Worm (Caenorhabditis elegans): ENCODE measurements around the gene srx-78.

Gene srx-78

ce11 chrV:15094749-15095148, at the start of gene srx-78:
Gene srx-78 (plus strand): TSS chrV:15095049.
- TF ChIP-seq eor-1 (tag; optimal IDR thresholded peaks at IDR 0.05) (no peak), hmg-11 (tag; optimal IDR thresholded peaks at IDR 0.05) (no peak), fos-1 (tag; optimal IDR thresholded peaks at IDR 0.05) (no peak), pha-4 (tag; optimal IDR thresholded peaks at IDR 0.05) (no peak), ztf-11 (tag; optimal IDR thresholded peaks at IDR 0.05) (no peak), mdl-1 (tag; optimal IDR thresholded peaks at IDR 0.05) (no peak), aly-2 (tag; optimal IDR thresholded peaks at IDR 0.05) (no peak), ZK546.5 (tag; optimal IDR thresholded peaks at IDR 0.05) (no peak), nhr-237 (tag; optimal IDR thresholded peaks at IDR 0.05) (no peak), lsy-12 (tag; optimal IDR thresholded peaks at IDR 0.05) (no peak), ama-1 (optimal IDR thresholded peaks at IDR 0.05) (no peak), jun-1 (tag; optimal IDR thresholded peaks at IDR 0.05) (no peak)

DNA sequence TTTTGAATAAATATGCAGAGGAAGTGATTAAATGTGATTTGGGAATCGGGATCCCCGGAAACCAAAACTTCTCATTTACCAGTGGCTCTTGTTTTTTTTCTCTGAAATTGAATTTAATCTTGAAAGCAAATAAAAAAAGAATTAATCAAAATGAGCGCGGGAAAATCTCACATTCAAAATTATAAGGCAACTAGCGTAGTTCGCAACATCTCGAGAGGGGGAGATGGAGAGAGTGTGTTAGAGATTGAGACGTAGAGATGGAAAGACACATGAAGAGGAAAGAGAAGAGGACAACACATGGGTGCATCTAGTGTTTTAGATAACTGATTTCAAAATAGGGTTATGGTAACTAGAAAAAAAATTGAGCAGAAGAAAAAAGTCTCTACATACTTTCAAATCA, 46.7 kb upstream of the srx-78 start, which contains the start of gene sdc-3:
Gene sdc-3 (minus strand): TSS at position 101 of the 400 bp plus-strand sequence.
- TF ChIP-seq jun-1 (tag; optimal IDR thresholded peaks at IDR 0.05) (no peak), ceh-9 (tag; optimal IDR thresholded peaks at IDR 0.05) (no peak), elt-2 (tag; optimal IDR thresholded peaks at IDR 0.05) (peak; percentile 4), daf-12 (tag; optimal IDR thresholded peaks at IDR 0.05) (no peak), sea-2 (GFP tag; optimal IDR thresholded peaks at IDR 0.05) (no peak)

DNA sequence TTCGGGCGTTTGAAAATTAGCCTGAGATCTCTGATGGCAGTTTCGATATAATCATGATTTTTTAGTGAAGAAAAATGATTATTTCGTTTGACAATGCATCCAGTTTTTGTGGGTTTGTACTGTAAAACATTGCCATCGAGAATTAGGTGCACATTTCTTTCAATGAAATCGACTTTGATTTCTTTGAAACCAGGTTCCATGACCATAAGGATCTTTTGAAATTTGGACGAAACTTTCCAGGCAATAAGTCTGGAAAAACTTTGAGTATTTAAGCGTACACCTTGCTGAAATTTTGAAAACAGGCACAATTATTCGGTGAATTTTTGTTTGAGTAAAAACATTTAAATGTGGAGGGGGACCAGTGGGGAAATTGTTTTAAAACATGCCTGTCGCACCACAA, 43.1 kb upstream of the srx-78 start:
- TF ChIP-seq snpc-4 (tag; optimal IDR thresholded peaks at IDR 0.05) (no peak), nhr-237 (tag; optimal IDR thresholded peaks at IDR 0.05) (no peak), nhr-67 (tag; optimal IDR thresholded peaks at IDR 0.05) (no peak), R02D3.7 (tag; optimal IDR thresholded peaks at IDR 0.05) (no peak)

DNA sequence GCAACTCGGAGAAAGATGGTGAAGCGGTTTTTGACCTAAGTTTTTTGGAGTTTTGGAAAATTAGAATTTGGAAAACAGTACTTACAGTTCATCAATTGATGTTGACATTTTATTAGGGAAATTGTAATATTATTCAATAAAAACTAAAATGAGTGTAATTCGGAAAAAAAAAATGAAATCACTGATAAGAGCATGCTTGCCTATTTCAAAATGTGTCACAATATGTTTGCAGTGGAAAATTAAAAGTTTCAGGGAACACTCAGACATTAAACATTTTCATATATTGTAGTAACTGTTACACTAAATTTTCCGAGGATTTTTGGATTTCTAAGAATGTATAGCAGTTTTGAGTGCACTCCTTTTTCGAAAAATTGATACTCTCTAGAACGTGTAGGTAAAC, 42.5 kb upstream of the srx-78 start, which contains the start of the genes fbxa-82 and C25D7.5:
Gene fbxa-82 (minus strand): TSS at position 163 of the 400 bp plus-strand sequence.
Gene C25D7.5 (plus strand): TSS at position 283 of the 400 bp plus-strand sequence.
- TF ChIP-seq daf-12 (tag; optimal IDR thresholded peaks at IDR 0.05), result no peak
- TF ChIP-seq ceh-16 (tag; optimal IDR thresholded peaks at IDR 0.05), result no peak
- TF ChIP-seq jun-1 (tag; optimal IDR thresholded peaks at IDR 0.05), result no peak
- peak; percentile 28 for TF ChIP-seq elt-2 (tag; optimal IDR thresholded peaks at IDR 0.05)
- no peak for TF ChIP-seq egl-5 (tag; optimal IDR thresholded peaks at IDR 0.05)
- peak; percentile 31 for TF ChIP-seq pha-4 (tag; optimal IDR thresholded peaks at IDR 0.05)
- TF ChIP-seq zag-1 (tag; optimal IDR thresholded peaks at IDR 0.05), result no peak
- no peak for TF ChIP-seq ztf-11 (tag; optimal IDR thresholded peaks at IDR 0.05)
- no peak for TF ChIP-seq fos-1 (tag; optimal IDR thresholded peaks at IDR 0.05)
- TF ChIP-seq pqm-1 (tag; optimal IDR thresholded peaks at IDR 0.05), result peak; percentile 41
- TF ChIP-seq elt-3 (tag; optimal IDR thresholded peaks at IDR 0.05), result no peak
- no peak for TF ChIP-seq ama-1 (optimal IDR thresholded peaks at IDR 0.05)
- TF ChIP-seq nhr-67 (tag; optimal IDR thresholded peaks at IDR 0.05), result no peak
- TF ChIP-seq ceh-28 (tag; optimal IDR thresholded peaks at IDR 0.05), result no peak

DNA sequence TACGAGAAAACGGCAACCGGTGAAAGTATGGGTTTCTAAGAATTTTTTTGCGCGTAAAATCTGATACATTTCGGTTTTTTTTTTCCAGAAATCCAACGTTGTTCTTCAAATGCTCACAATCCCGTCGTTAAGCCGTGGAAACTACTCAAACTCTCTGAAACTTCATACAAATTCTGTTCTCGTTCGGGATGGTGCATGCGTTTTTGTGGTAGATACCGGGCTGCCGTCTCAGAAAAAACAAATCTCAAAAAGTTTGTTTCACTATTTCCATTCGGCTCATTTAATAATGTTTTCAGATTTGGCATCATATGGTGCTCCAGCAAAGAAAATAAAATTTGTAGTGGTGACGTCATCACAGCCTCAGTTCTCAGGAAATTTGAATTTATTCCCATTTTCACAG, 40.1 kb upstream of the srx-78 start:
- TF ChIP-seq ceh-16 (tag; optimal IDR thresholded peaks at IDR 0.05) (no peak), eor-1 (tag; optimal IDR thresholded peaks at IDR 0.05) (no peak), nhr-76 (tag; optimal IDR thresholded peaks at IDR 0.05) (no peak), ztf-4 (tag; optimal IDR thresholded peaks at IDR 0.05) (no peak), hmg-11 (tag; optimal IDR thresholded peaks at IDR 0.05) (no peak), lin-15B (tag; optimal IDR thresholded peaks at IDR 0.05) (no peak), snpc-4 (tag; optimal IDR thresholded peaks at IDR 0.05) (no peak), ceh-9 (tag; optimal IDR thresholded peaks at IDR 0.05) (no peak), tbx-2 (tag; optimal IDR thresholded peaks at IDR 0.05) (no peak)

DNA sequence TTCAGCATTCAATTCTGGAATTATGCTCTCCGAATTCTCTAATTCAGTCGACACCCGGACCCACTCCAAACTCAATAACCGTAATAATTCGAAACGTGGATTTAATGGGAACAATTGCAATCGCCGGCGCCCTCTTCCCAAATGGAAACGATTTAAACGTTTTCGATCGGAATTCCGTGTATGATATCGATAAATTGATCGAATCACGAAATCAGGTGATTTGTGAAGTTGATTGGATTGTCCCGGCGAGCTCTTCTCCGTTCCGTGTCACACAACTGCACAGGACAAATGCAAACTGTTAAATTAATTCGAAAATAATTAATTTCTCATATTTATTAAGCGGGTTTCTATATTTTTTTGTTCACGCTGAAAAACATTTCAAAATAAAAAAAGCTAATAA, 39.0 kb upstream of the srx-78 start, which contains the start of gene C25D7.16:
Gene C25D7.16 (plus strand): TSS at position 301 of the 400 bp plus-strand sequence.
- TF ChIP-seq ZK546.5 (tag; optimal IDR thresholded peaks at IDR 0.05) (no peak), hmg-11 (tag; optimal IDR thresholded peaks at IDR 0.05) (no peak), nhr-67 (tag; optimal IDR thresholded peaks at IDR 0.05) (no peak), egl-5 (tag; optimal IDR thresholded peaks at IDR 0.05) (no peak), fos-1 (tag; optimal IDR thresholded peaks at IDR 0.05) (no peak), nhr-23 (tag; optimal IDR thresholded peaks at IDR 0.05) (no peak), nhr-25 (tag; optimal IDR thresholded peaks at IDR 0.05) (no peak), pha-4 (tag; optimal IDR thresholded peaks at IDR 0.05) (no peak), ama-1 (optimal IDR thresholded peaks at IDR 0.05) (no peak), elt-3 (tag; optimal IDR thresholded peaks at IDR 0.05) (no peak), zag-1 (tag; optimal IDR thresholded peaks at IDR 0.05) (no peak), nhr-43 (tag; optimal IDR thresholded peaks at IDR 0.05; ENCODE audit: poor library complexity, severe bottlenecking) (no peak), lin-15B (tag; optimal IDR thresholded peaks at IDR 0.05) (no peak), snpc-4 (tag; optimal IDR thresholded peaks at IDR 0.05) (no peak), elt-1 (tag; optimal IDR thresholded peaks at IDR 0.05) (no peak), nhr-237 (tag; optimal IDR thresholded peaks at IDR 0.05) (no peak)
